Fruit fly (Drosophila melanogaster) Kc167 (cell line): ENCODE measurements around the gene CG33923.

Source experiments
- Myc ChIP-seq: fragments of >200 bp; optimal IDR thresholded peaks from 2 replicates; lab custom pipeline; 2017; ENCODE audit warnings: missing external identifiers
- Sin3A ChIP-seq: fragments of >200 bp; optimal IDR thresholded peaks from 2 replicates; lab custom pipeline; 2018; ENCODE audit warnings: missing external identifiers
- h ChIP-seq: fragments of >200 bp; optimal IDR thresholded peaks from 3 replicates; lab custom pipeline; 2018; ENCODE audit warnings: missing external identifiers
- insv ChIP-seq: fragments of >200 bp; optimal IDR thresholded peaks from 3 replicates; lab custom pipeline; 2018; ENCODE audit warnings: missing external identifiers
- psq ChIP-seq: fragments of >200 bp; optimal IDR thresholded peaks from 2 replicates; lab custom pipeline; 2017; ENCODE audit warnings: missing external identifiers
- ttk ChIP-seq: sonication (Bioruptor generic); optimal IDR thresholded peaks from 2 replicates; lab custom pipeline; 2017; ENCODE audit warnings: missing external identifiers

CG33923 gene

DNA sequence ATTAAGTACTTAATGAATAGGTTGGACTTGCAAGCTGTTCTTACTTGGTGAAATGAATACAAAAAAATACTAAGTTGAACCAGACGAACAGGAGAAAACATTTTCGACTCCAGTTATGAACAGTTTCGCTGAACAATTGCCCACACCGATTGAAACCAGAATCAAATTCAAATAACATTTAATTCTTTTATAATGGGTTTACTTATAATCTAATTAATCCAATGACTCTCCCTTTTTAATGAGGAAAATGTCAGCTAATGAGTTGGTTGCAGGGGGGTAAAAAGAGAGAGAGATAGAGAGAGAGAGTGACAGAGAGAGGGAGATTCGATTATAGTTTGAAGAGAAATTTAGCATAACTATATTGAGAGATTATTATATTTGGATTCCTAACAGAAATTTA, at the start of gene CG33923:
CG33923 (minus strand) TSS at position 101 of the 400 bp plus-strand sequence.
- no peak for TF ChIP-seq ttk (lab: Kevin White, UChicago)

DNA sequence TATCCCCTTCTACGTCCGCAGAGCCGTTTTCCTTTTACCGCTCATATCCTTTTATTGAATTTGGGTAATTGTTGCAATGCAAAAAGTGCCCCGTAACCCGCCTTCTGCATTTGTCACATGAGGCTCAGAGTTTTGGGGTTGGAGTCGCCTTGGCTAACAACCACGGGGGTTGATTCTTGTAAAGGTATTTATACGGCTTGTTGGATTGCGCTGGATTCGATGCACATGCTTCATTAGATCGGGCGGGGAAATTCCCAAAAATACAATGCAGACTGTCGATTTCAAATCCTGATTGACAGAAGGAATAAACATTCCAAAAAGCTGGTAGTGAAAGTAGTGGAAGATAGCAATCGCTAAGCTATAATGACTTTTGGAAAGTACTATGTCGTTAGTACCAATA, 48.4 kb upstream of the CG33923 start:
- TF ChIP-seq Myc (lab: Kevin White, UChicago) (no peak), h (lab: Kevin White, UChicago) (no peak), Sin3A (lab: Kevin White, UChicago) (no peak), psq (no peak), ttk (lab: Kevin White, UChicago) (no peak), insv (lab: Kevin White, UChicago) (no peak)

DNA sequence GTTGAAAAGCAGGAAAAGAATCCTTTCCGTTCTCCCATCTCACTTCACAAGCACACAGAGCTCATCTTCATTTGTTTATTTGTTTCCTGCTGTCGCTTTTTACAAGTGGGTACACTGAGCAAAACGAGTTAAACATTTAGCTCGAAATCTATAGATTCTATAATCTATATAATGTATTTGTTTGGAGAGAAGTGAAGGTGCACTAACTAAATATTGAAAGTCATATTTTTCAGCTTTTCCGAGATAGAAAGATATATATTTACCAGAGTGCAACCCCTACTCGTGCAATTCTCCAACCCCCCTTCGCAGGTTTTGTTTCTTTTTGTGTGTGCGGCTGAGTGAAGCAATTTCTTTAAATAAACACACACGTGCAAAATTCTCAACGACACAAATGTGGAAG, 45.9 kb upstream of the CG33923 start:
- TF ChIP-seq ttk (lab: Kevin White, UChicago), result no peak
- no peak for TF ChIP-seq psq
- TF ChIP-seq Sin3A (lab: Kevin White, UChicago), result no peak
- no peak for TF ChIP-seq Myc (lab: Kevin White, UChicago)
- TF ChIP-seq h (lab: Kevin White, UChicago), result no peak
- no peak for TF ChIP-seq insv (lab: Kevin White, UChicago)

DNA sequence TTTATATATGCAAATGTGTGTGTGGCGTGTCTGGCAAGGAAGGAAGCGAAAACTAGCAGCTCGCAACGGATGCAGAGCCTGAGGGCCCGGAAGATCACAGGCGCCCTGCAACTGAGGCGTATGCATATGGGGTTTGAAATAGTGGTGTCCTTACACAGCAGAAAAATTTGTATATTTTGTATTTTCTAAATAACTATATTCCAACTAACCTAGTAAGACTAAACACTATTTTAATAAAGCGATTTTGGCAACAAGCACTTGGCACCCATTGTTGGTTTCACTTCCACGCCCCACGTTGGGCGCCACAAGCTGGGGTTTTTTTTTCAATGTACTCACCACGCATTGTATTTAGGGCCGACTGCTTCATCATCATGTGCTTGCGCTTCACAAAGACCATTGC, 44.6 kb upstream of the CG33923 start:
- TF ChIP-seq Myc (lab: Kevin White, UChicago), result no peak
- TF ChIP-seq ttk (lab: Kevin White, UChicago), result no peak
- TF ChIP-seq h (lab: Kevin White, UChicago), result no peak
- no peak for TF ChIP-seq insv (lab: Kevin White, UChicago)
- TF ChIP-seq psq, result no peak
- TF ChIP-seq Sin3A (lab: Kevin White, UChicago), result no peak

DNA sequence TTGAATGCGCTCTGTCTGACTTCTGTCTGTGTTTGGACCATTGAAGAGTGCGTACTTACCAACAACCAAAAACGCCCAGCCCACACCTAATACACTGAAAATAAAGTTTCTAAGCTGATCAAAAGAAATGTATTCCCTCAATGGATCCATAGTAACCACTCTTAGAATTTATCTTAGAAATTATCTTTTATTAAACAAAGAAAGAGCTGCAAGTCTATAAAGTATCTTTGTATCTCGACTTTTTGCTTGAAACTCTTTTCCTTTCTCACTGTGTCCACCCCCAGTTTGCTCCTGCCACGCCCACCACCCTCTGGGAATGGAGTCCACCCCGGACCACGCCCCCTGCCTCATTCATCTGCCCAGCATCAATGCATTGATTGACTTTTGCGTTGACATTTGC, 35.7 kb upstream of the CG33923 start:
- no peak for TF ChIP-seq Sin3A (lab: Kevin White, UChicago)
- no peak for TF ChIP-seq insv (lab: Kevin White, UChicago)
- no peak for TF ChIP-seq ttk (lab: Kevin White, UChicago)
- no peak for TF ChIP-seq psq
- TF ChIP-seq h (lab: Kevin White, UChicago), result no peak
- TF ChIP-seq Myc (lab: Kevin White, UChicago), result no peak

DNA sequence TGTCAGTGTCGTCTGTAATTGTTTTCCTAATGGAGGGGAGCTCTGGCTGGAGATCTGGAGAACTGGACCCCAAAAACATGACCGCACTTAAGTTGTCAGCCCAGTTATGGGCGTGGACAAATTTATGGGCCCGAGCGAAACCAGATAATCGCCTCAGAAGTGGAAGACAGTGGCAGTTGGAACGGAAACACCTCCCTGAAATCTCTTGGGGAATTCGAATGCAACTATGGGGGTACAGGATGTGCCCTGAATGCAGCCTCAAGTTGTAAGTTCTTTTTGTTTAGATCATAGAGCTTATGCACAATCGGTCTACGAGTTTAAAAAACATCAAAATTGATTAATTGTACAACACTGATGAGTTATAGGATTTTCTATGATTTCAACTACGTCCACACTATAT, 25.8 kb upstream of the CG33923 start, which contains the start of gene CG14346:
CG14346 (plus strand) TSS at position 301 of the 400 bp plus-strand sequence.
- no peak for TF ChIP-seq ttk (lab: Kevin White, UChicago)

DNA sequence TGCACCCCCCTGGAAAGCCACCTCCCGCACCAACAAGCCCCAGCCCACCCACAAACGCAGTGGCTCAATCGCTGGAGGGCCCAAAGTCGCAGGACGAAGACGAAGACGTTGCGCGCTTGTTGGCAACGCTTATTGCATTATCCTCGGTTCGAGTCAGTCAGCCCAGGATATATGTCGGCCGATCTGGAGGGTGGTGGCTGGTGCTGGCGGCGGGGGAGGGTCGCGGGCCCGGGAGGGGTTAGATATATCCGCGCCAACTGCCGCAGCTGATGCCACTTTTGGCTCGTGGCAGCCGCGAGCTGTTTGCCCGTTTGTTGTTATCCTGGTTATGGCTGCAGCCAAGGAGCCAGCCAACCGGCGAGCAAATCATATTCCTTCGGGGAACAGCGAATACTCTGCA, 23.1 kb upstream of the CG33923 start:
- TF ChIP-seq h (lab: Kevin White, UChicago) (no peak), insv (lab: Kevin White, UChicago) (no peak), Myc (lab: Kevin White, UChicago) (no peak), Sin3A (lab: Kevin White, UChicago) (no peak), psq (no peak), ttk (lab: Kevin White, UChicago) (no peak)

DNA sequence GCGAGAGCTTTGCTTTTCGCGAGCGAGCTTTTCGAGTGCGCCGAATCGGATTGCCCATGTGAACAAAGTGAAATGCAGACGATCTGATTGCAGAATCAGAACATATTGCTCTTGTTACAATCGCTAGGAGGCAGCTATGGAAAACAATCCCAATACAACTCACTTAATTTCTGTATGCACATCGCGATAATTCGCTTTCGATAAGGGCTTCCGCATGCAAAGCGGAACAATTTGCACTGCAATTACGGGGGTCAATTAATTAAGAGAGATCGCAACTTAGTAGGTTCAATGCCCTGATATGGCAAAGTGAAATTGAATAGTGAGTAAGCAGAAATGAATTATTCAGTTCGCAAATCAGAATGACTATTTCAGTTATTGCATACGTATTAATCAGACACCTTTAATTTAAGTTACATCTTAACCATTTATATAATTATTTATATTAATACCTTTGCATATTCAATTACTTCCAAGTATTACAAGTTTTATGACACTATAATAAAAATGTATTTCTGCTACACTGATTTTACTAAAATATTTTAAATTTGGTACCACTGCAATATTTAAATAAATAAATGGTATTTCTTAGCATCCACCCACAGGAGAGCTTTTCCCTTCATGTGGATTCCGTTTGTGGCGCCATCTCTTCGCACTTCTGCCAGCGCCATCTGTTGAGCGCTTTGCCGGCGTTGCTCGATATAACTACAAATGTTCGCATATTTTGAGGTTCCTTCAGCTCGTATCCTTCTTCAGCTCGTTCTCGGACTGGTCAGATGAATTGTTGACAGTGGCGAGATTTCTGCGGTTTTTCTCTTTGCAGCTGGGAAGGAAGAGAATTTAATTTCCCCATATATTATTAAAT, 20.1 kb upstream of the CG33923 start, which contains the start of gene NLaz:
NLaz (minus strand) TSS at position 51 of the 862 bp plus-strand sequence.
- TF ChIP-seq psq (no peak), insv (lab: Kevin White, UChicago) (no peak)

DNA sequence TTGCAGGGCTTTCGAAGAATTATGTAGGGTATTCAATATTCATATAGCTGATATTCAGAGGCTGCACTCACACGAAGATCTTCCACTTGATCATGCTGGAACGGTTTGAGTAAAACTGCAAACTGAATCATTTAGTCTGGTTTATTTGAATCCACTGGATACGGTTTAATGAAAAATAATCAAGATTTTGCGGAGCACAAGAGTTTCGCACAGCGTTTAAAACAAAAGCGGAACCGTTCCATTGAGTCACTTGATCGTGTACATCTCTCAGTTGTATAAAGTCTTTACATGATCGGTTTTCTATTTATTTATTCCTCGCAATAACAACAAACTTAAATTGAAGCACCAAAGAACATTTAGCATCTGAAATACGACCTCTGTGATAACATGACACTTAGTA, 17.8 kb upstream of the CG33923 start, which contains the start of gene CG31659:
CG31659 (minus strand) TSS at position 101 of the 400 bp plus-strand sequence.
- TF ChIP-seq Sin3A (lab: Kevin White, UChicago), result no peak
- no peak for TF ChIP-seq ttk (lab: Kevin White, UChicago)
- TF ChIP-seq Myc (lab: Kevin White, UChicago), result no peak
- TF ChIP-seq insv (lab: Kevin White, UChicago), result no peak
- TF ChIP-seq h (lab: Kevin White, UChicago), result no peak
- no peak for TF ChIP-seq psq

DNA sequence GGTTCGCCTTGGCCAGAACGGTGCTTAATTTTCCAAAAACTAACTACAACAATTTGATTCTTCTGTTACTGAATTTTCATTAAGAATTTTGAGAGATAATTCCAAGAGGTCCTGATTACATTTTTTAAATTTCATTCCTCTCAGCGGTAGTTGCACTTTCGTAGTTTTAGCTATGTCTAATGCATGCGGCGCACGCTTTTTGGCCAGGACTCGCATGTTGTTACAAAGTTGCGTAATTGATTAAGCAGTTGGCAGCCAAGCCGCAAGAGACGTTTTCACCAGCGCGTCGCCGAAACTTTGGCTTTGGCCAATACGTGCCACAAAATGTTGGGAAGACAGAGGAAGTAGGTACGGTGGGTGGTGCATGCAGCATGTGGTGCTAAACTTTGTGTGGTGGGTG, 13.9 kb upstream of the CG33923 start, which contains the start of gene CG5565:
CG5565 (minus strand) TSS at position 101 of the 400 bp plus-strand sequence.
- TF ChIP-seq h (lab: Kevin White, UChicago) (no peak), Sin3A (lab: Kevin White, UChicago) (no peak), insv (lab: Kevin White, UChicago) (no peak), psq (no peak), Myc (lab: Kevin White, UChicago) (no peak), ttk (lab: Kevin White, UChicago) (no peak)

DNA sequence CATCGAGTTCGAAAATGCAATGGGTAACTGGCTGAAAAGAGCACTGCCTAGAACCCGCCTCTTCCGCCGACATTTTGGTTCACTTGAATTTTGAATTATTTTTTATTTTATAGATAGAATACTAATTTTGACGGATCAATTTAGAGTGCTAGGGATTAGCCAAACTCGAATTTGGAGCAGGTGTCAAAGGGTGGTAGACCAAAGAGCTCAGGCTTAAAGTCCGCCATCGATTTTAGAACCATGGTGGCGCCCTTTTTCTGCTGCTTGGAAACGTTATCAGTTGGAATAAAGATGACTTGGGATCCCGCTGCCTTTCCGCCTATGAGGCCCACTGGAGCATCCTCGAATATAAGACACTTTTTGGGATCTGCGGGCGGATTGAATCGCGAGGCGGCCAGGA, 12.9 kb upstream of the CG33923 start, which contains the start of gene CG31924:
CG31924 (minus strand) TSS at position 101 of the 400 bp plus-strand sequence.
- TF ChIP-seq psq (no peak), ttk (lab: Kevin White, UChicago) (no peak), insv (lab: Kevin White, UChicago) (no peak), Sin3A (lab: Kevin White, UChicago) (no peak), Myc (lab: Kevin White, UChicago) (no peak), h (lab: Kevin White, UChicago) (no peak)

DNA sequence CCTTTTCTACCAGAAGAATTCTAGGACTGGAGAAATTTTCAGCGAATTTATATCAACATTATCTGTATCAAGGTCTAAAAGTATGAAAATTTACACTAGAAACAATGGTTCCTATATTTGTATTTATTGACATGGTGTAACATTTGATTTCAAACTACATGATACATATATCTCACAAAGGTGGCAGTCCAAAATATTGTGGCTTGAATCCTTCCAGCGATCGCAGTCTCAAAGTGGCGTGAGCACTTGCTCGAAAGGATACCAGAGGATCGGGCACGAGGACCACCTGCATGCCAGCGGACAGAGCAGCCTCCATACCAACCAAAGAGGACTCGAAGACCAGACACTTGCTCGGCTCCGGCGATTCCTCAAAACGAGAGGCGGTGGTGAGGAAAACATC, 12.1 kb upstream of the CG33923 start, which contains the start of gene CG5561:
CG5561 (minus strand) TSS at position 101 of the 400 bp plus-strand sequence.
- TF ChIP-seq psq (no peak), insv (lab: Kevin White, UChicago) (no peak), Myc (lab: Kevin White, UChicago) (no peak), ttk (lab: Kevin White, UChicago) (no peak), Sin3A (lab: Kevin White, UChicago) (no peak), h (lab: Kevin White, UChicago) (no peak)
